Worm (Caenorhabditis elegans) whole organism, late embryonic: ENCODE results near the gene F31D5.6.

ENCODE experiments used
- ama-1 ChIP-seq: fragments of 150-350 bp; optimal IDR thresholded peaks from 2 replicates; lab custom pipeline; 2014
- eyg-1 ChIP-seq: sonication (generic microtip); optimal IDR thresholded peaks from 2 replicates; lab custom pipeline; 2016; ENCODE audit warnings: missing genotype, missing genetic modification characterization, missing compliant biosample characterization
- fkh-10 ChIP-seq: fragments of 150-350 bp; optimal IDR thresholded peaks from 2 replicates; lab custom pipeline; 2014; ENCODE audit warnings: missing biosample characterization, missing genetic modification reagents, missing genetic modification characterization
- hlh-30 ChIP-seq: sonication (generic microtip); optimal IDR thresholded peaks from 2 replicates; lab custom pipeline; 2017; ENCODE audit warnings: antibody characterized with exemption, missing genetic modification characterization, missing compliant biosample characterization; ENCODE audit not compliant: insufficient read depth
- hlh-6 ChIP-seq: sonication (generic microtip); optimal IDR thresholded peaks from 2 replicates; lab custom pipeline; 2016; ENCODE audit warnings: missing genotype, missing genetic modification characterization, missing compliant biosample characterization
- nhr-11 ChIP-seq: fragments of 150-350 bp; optimal IDR thresholded peaks from 2 replicates; lab custom pipeline; 2014; ENCODE audit warnings: missing biosample characterization, missing genetic modification characterization
- nhr-232 ChIP-seq: sonication (generic microtip); optimal IDR thresholded peaks from 2 replicates; lab custom pipeline; 2016; ENCODE audit warnings: missing genetic modification characterization, missing compliant biosample characterization
- pha-2 ChIP-seq: sonication (generic microtip); optimal IDR thresholded peaks from 2 replicates; lab custom pipeline; 2017; ENCODE audit warnings: mild to moderate bottlenecking, missing genetic modification characterization, missing compliant biosample characterization
- pha-4 ChIP-seq: fragments of 150-350 bp; optimal IDR thresholded peaks from 2 replicates; lab custom pipeline; 2018; ENCODE audit warnings: missing biosample characterization, missing genetic modification reagents, missing genetic modification characterization
- pqm-1 ChIP-seq: sonication (generic microtip); optimal IDR thresholded peaks from 2 replicates; lab custom pipeline; 2016; ENCODE audit warnings: missing genetic modification characterization, missing compliant biosample characterization
- unc-55 ChIP-seq: sonication (generic microtip); optimal IDR thresholded peaks from 2 replicates; lab custom pipeline; 2017; ENCODE audit warnings: missing biosample characterization, missing genetic modification reagents, missing genetic modification characterization

ce11 chrII:4194127-4194526 lies 15.4 kb upstream of the F31D5.6 start, which contains the start of gene mth-2:
- TF ChIP-seq ama-1: no peak
- TF ChIP-seq nhr-232 (tag; lab: Kevin White, UChicago): no peak
- no peak for TF ChIP-seq pha-2 (tag; lab: Kevin White, UChicago)
- no peak for TF ChIP-seq hlh-30
- no peak for TF ChIP-seq eyg-1 (tag; lab: Kevin White, UChicago)
- no peak for TF ChIP-seq nhr-11 (tag; lab: Kevin White, UChicago)
- TF ChIP-seq unc-55 (GFP tag; lab: Kevin White, UChicago): no peak
- no peak for TF ChIP-seq hlh-6 (tag; lab: Kevin White, UChicago)
- no peak for TF ChIP-seq pqm-1 (tag; lab: Kevin White, UChicago)
- no peak for TF ChIP-seq pha-4 (tag; lab: Kevin White, UChicago)
- no peak for TF ChIP-seq fkh-10
